Fruit fly (Drosophila melanogaster) whole organism, wandering third instar larva: ENCODE data around the gene gry.

ENCODE experiments used
- Abd-B ChIP-seq: fragments of >200 bp; optimal IDR thresholded peaks from 2 replicates; lab custom pipeline; 2017; ENCODE audit warnings: missing biosample characterization, missing genetic modification characterization
- CG32264 ChIP-seq: fragments of 200-800 bp; sonication (Bioruptor generic); optimal IDR thresholded peaks from 2 replicates; lab custom pipeline; 2016; ENCODE audit warnings: missing biosample characterization, missing genetic modification characterization
- CG9705 ChIP-seq: fragments of 200-800 bp; sonication (Bioruptor generic); optimal IDR thresholded peaks from 2 replicates; lab custom pipeline; 2018; ENCODE audit warnings: missing biosample characterization, mild to moderate bottlenecking, missing genetic modification characterization
- CrebA ChIP-seq: fragments of 200-800 bp; sonication (Bioruptor generic); optimal IDR thresholded peaks from 2 replicates; lab custom pipeline; 2016; ENCODE audit warnings: missing biosample characterization, mild to moderate bottlenecking, missing genetic modification characterization, borderline replicate concordance
- Dfd ChIP-seq: fragments of >200 bp; optimal IDR thresholded peaks from 2 replicates; lab custom pipeline; 2017; ENCODE audit warnings: missing biosample characterization, missing genetic modification characterization
- Dif ChIP-seq: fragments of 200-275, 200-300 bp; sonication (Bioruptor generic); optimal IDR thresholded peaks from 2 replicates; lab custom pipeline; 2018; ENCODE audit warnings: missing biosample characterization, missing genetic modification characterization; ENCODE audit not compliant: partially characterized antibody
- GATAd ChIP-seq: sonication (Bioruptor generic); optimal IDR thresholded peaks from 2 replicates; lab custom pipeline; 2016; ENCODE audit warnings: missing biosample characterization, missing genetic modification characterization
- HLH106 ChIP-seq: fragments of 200-800 bp; optimal IDR thresholded peaks from 3 replicates; lab custom pipeline; 2019; ENCODE audit warnings: missing biosample characterization, mild to moderate bottlenecking, missing genetic modification characterization, moderate library complexity
- Hnf4 ChIP-seq: fragments of 200-800 bp; sonication (Bioruptor generic); optimal IDR thresholded peaks from 2 replicates; lab custom pipeline; 2016; ENCODE audit warnings: missing biosample characterization, mild to moderate bottlenecking, missing genetic modification characterization
- Hr78 ChIP-seq: fragments of >200 bp; optimal IDR thresholded peaks from 2 replicates; lab custom pipeline; 2017; ENCODE audit warnings: missing biosample characterization, missing genetic modification characterization
- Hr83 ChIP-seq: fragments of 200-300 bp; sonication (Bioruptor generic); optimal IDR thresholded peaks from 2 replicates; lab custom pipeline; 2016; ENCODE audit warnings: missing biosample characterization, mild to moderate bottlenecking, missing genetic modification characterization, moderate library complexity; ENCODE audit not compliant: poor library complexity, severe bottlenecking
- Jra ChIP-seq: sonication (Bioruptor generic); optimal IDR thresholded peaks from 2 replicates; lab custom pipeline; 2016; ENCODE audit warnings: missing biosample characterization, missing genetic modification characterization
- Mio ChIP-seq: sonication (Bioruptor generic); optimal IDR thresholded peaks from 2 replicates; lab custom pipeline; 2016; ENCODE audit warnings: missing biosample characterization, missing genetic modification characterization
- Myc ChIP-seq: fragments of >200 bp; optimal IDR thresholded peaks from 2 replicates; lab custom pipeline; 2017
- N ChIP-seq: fragments of >200 bp; optimal IDR thresholded peaks from 2 replicates; lab custom pipeline; 2018; ENCODE audit warnings: missing biosample characterization, missing external identifiers, missing genetic modification characterization
- OdsH ChIP-seq: fragments of 200-800 bp; sonication (Bioruptor generic); optimal IDR thresholded peaks from 2 replicates; lab custom pipeline; 2016; ENCODE audit warnings: missing biosample characterization, mild to moderate bottlenecking, missing genetic modification characterization
- Rel ChIP-seq, 2 experiments: fragments of 200-800 bp; sonication (Bioruptor generic) in 1 of 2; optimal IDR thresholded peaks; 2 replicates in 1 of 2; 3 replicates in 1 of 2; lab custom pipeline; 2016 to 2019; ENCODE audit warnings: mild to moderate bottlenecking in 2 of 2, missing biosample characterization in 2 of 2, missing genetic modification characterization in 2 of 2, moderate library complexity in 1 of 2
- Sp1 ChIP-seq: fragments of 200-800 bp; sonication (Bioruptor generic); optimal IDR thresholded peaks from 3 replicates; lab custom pipeline; 2019; ENCODE audit warnings: missing biosample characterization, mild to moderate bottlenecking, missing genetic modification characterization, moderate library complexity
- Vsx2 ChIP-seq: fragments of 200-300, 225-300 bp; sonication (Bioruptor generic); optimal IDR thresholded peaks from 2 replicates; lab custom pipeline; 2018; ENCODE audit warnings: missing biosample characterization, missing genetic modification characterization; ENCODE audit not compliant: partially characterized antibody
- br ChIP-seq: fragments of 200-800 bp; sonication (Bioruptor generic); optimal IDR thresholded peaks from 2 replicates; lab custom pipeline; 2016; ENCODE audit warnings: missing biosample characterization, missing genetic modification characterization
- brk ChIP-seq: fragments of 200-800 bp; sonication (Bioruptor generic); optimal IDR thresholded peaks from 2 replicates; lab custom pipeline; 2016; ENCODE audit warnings: missing biosample characterization, mild to moderate bottlenecking, missing genetic modification characterization
- dl ChIP-seq, 2 experiments: fragments of 175-275, 200-275 bp in 1 of 2; fragments of 200-275 bp in 1 of 2; sonication (Bioruptor generic); optimal IDR thresholded peaks; lab custom pipeline; 2018; ENCODE audit warnings: mild to moderate bottlenecking in 2 of 2, missing biosample characterization in 2 of 2, missing genetic modification characterization in 2 of 2, moderate library complexity in 2 of 2; ENCODE audit not compliant: partially characterized antibody in 2 of 2, insufficient read depth in 1 of 2
- dmrt93B ChIP-seq: fragments of 200-800 bp; sonication (Bioruptor generic); optimal IDR thresholded peaks from 2 replicates; lab custom pipeline; 2018; ENCODE audit warnings: missing biosample characterization, mild to moderate bottlenecking, missing genetic modification characterization
- dsf ChIP-seq: sonication (Bioruptor generic); optimal IDR thresholded peaks from 2 replicates; lab custom pipeline; 2016; ENCODE audit warnings: missing biosample characterization, missing genetic modification characterization, borderline replicate concordance
- ey ChIP-seq: fragments of 200-800 bp; sonication (Bioruptor generic); optimal IDR thresholded peaks from 2 replicates; lab custom pipeline; 2016; ENCODE audit warnings: missing biosample characterization, missing genetic modification characterization
- foxo ChIP-seq, 2 experiments: fragments of 200-800 bp; sonication (Bioruptor generic); optimal IDR thresholded peaks; 2 replicates in 1 of 2; 3 replicates in 1 of 2; lab custom pipeline; 2016 to 2017; ENCODE audit warnings: missing biosample characterization in 2 of 2, missing genetic modification characterization in 2 of 2
- fru ChIP-seq: fragments of 200-800 bp; sonication (Bioruptor generic); optimal IDR thresholded peaks from 3 replicates; lab custom pipeline; 2016; ENCODE audit warnings: missing biosample characterization, mild to moderate bottlenecking, missing genetic modification characterization
- h ChIP-seq: fragments of 200-800 bp; sonication (Bioruptor generic); optimal IDR thresholded peaks from 3 replicates; lab custom pipeline; 2016; ENCODE audit warnings: missing biosample characterization, mild to moderate bottlenecking, missing genetic modification characterization
- jim ChIP-seq: fragments of 175-275, 200-325 bp; sonication (Bioruptor generic); optimal IDR thresholded peaks from 2 replicates; lab custom pipeline; 2016; ENCODE audit warnings: missing biosample characterization, mild to moderate bottlenecking, missing genetic modification characterization
- lola ChIP-seq: fragments of >200 bp; optimal IDR thresholded peaks from 2 replicates; lab custom pipeline; 2017; ENCODE audit warnings: missing biosample characterization, missing genetic modification characterization
- pan ChIP-seq: fragments of >200 bp; optimal IDR thresholded peaks from 2 replicates; lab custom pipeline; 2017
- psq ChIP-seq: fragments of 200-800 bp; sonication (Bioruptor generic); optimal IDR thresholded peaks from 3 replicates; lab custom pipeline; 2017; ENCODE audit warnings: missing biosample characterization, mild to moderate bottlenecking, missing genetic modification characterization, moderate library complexity
- rgr ChIP-seq: fragments of 200-800 bp; sonication (Bioruptor generic); optimal IDR thresholded peaks from 3 replicates; lab custom pipeline; 2016; ENCODE audit warnings: missing biosample characterization, mild to moderate bottlenecking, missing genetic modification characterization
- sage ChIP-seq: fragments of 200-800 bp; sonication (Bioruptor generic); optimal IDR thresholded peaks from 2 replicates; lab custom pipeline; 2016; ENCODE audit warnings: missing biosample characterization, mild to moderate bottlenecking, missing genetic modification characterization
- sv ChIP-seq: fragments of 200-800 bp; sonication (Bioruptor generic); optimal IDR thresholded peaks from 3 replicates; lab custom pipeline; 2016; ENCODE audit warnings: missing biosample characterization, missing genetic modification characterization
- tai ChIP-seq: sonication (Bioruptor generic); optimal IDR thresholded peaks from 2 replicates; lab custom pipeline; 2016; ENCODE audit warnings: missing biosample characterization, missing genetic modification characterization
- usp ChIP-seq: fragments of >200 bp; optimal IDR thresholded peaks from 2 replicates; lab custom pipeline; 2017; ENCODE audit warnings: missing biosample characterization, missing genetic modification characterization
- woc ChIP-seq: sonication (Bioruptor generic); optimal IDR thresholded peaks from 2 replicates; lab custom pipeline; 2016; ENCODE audit warnings: missing biosample characterization, mild to moderate bottlenecking, missing genetic modification characterization

Gene gry

DNA sequence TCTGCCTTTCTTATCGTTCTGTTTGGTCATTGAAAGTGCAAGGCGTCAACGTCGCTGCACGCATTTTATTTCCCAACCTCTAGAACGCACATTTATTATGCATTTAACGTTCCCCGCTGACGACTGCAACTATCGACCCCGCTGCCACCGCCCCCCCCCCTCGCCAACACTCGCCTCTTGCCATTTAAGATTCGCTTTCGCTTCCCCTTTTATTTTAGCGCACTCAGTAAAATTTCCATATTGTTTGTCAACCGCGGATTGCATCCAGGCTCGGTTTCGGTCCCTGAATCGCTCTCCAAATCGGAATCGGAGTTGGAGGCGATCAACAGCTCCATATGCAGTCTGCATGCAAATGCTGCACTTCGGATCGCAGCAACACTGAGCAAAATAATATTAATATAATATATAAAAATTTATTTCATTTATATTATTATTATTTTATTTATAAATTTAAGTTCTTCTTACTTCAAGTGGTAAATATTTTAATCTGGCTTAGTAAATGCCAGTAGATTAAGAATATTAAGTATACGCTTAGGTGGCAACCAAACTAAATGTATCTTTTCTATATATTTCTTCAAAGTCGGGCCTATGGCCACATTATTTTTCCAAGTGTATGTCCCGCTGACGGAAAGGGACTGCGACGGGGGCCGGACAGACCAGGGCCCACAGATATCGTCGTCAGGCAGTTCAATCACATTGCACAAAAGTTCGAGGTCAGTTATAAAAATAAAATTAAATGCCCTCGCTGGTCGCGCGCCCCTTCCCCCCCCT lies 41.9 kb downstream of the gry start:
- peak; percentile 85 for TF ChIP-seq br (GFP tag; lab: Kevin White, UChicago)
- TF ChIP-seq jim = no peak
- peak; percentile 60 to 87 for TF ChIP-seq foxo (GFP tag; optimal IDR thresholded peaks at IDR 0.05; lab: Kevin White, UChicago)
- no peak for TF ChIP-seq dsf (GFP tag; lab: Kevin White, UChicago)
- peak; percentile 17 for TF ChIP-seq Hr83 (GFP tag; lab: Kevin White, UChicago)
- TF ChIP-seq CG32264 = peak; percentile 85
- TF ChIP-seq pan (lab: Kevin White, UChicago) = no peak
- no peak for TF ChIP-seq Abd-B (GFP tag; lab: Kevin White, UChicago)
- TF ChIP-seq Mio = no peak
- TF ChIP-seq Vsx2 (GFP tag; lab: Kevin White, UChicago) = no peak
- peak; percentile 91 for TF ChIP-seq h (GFP tag; lab: Kevin White, UChicago)
- peak; percentile 80 for TF ChIP-seq CG9705 (GFP tag; lab: Kevin White, UChicago)
- no peak for TF ChIP-seq dl (GFP tag; optimal IDR thresholded peaks at IDR 0.05; lab: Kevin White, UChicago; ENCODE audit: insufficient read depth in 1 of 2, partially characterized antibody in 2 of 2)
- TF ChIP-seq lola = no peak
- TF ChIP-seq rgr (GFP tag; lab: Kevin White, UChicago) = peak; percentile 94
- TF ChIP-seq CrebA = peak; percentile 71
- peak; percentile 30 for TF ChIP-seq GATAd (GFP tag; lab: Kevin White, UChicago)
- TF ChIP-seq psq = peak; percentile 94
- TF ChIP-seq sage = peak; percentile 85
- TF ChIP-seq fru (GFP tag; lab: Kevin White, UChicago) = peak; percentile 89
- peak; percentile 89 for TF ChIP-seq Hnf4 (GFP tag; lab: Kevin White, UChicago)
- TF ChIP-seq tai (GFP tag; lab: Kevin White, UChicago) = peak; percentile 74
- peak; percentile 97 for TF ChIP-seq HLH106 (tag; lab: Kevin White, UChicago)
- TF ChIP-seq Myc (lab: Kevin White, UChicago) = no peak
- no peak for TF ChIP-seq Dfd (GFP tag; lab: Kevin White, UChicago)
- peak; percentile 90 for TF ChIP-seq OdsH (GFP tag; lab: Kevin White, UChicago)
- TF ChIP-seq N (GFP tag; lab: Kevin White, UChicago) = no peak
- peak; percentile 75 for TF ChIP-seq Rel (GFP tag; optimal IDR thresholded peaks at IDR 0.05; lab: Kevin White, UChicago)
- TF ChIP-seq Rel (tag; optimal IDR thresholded peaks at IDR 0.05; lab: Kevin White, UChicago) = peak; percentile 80
- TF ChIP-seq Dif (GFP tag; lab: Kevin White, UChicago) = no peak
- TF ChIP-seq ey = peak; percentile 84
- peak; percentile 93 for TF ChIP-seq dmrt93B (GFP tag; lab: Kevin White, UChicago)
- TF ChIP-seq brk (GFP tag; lab: Kevin White, UChicago) = peak; percentile 90
- no peak for TF ChIP-seq Hr78
- peak; percentile 79 for TF ChIP-seq woc (GFP tag; lab: Kevin White, UChicago)
- TF ChIP-seq sv (GFP tag; lab: Kevin White, UChicago) = no peak
- peak; percentile 30 for TF ChIP-seq Jra (GFP tag; lab: Kevin White, UChicago)
- peak; percentile 98 for TF ChIP-seq Sp1
- TF ChIP-seq usp = no peak

dm6 chr3L:3241368-3241640 lies 42.4 kb downstream of the gry start:
- TF ChIP-seq Hnf4 (GFP tag; lab: Kevin White, UChicago) (no peak), lola (peak; percentile 3)
